Worm (Caenorhabditis elegans) whole organism, L3 larva: ENCODE results near the gene abhd-3.2.

ENCODE experiments used
- aly-2 ChIP-seq: fragments of 150-350 bp; optimal IDR thresholded peaks from 2 replicates; lab custom pipeline; 2014; ENCODE audit warnings: missing biosample characterization, missing genetic modification characterization
- fos-1 ChIP-seq: fragments of 150-350 bp; optimal IDR thresholded peaks from 2 replicates; lab custom pipeline; 2014; ENCODE audit warnings: missing biosample characterization, missing genetic modification characterization
- mdl-1 ChIP-seq: fragments of 150-350 bp; optimal IDR thresholded peaks from 2 replicates; lab custom pipeline; 2014; ENCODE audit warnings: missing biosample characterization, missing genetic modification characterization

- no peak for TF ChIP-seq mdl-1 (tag; lab: Kevin White, UChicago)
- TF ChIP-seq fos-1, result no peak
- TF ChIP-seq aly-2 (tag; lab: Kevin White, UChicago), result no peak
These were observed 2.6 kb upstream of the abhd-3.2 start, which contains the start of gene C44C1.1 for ce11 chrX:980252-981009.
